Fruit fly (Drosophila melanogaster) whole organism, wandering third instar larva: ENCODE results near the gene Ufd4.
A peak's percentile ranks its signal among the peaks of the same experiment; 100 is the strongest.

ENCODE experiments used
- Abd-B ChIP-seq: fragments of >200 bp; optimal IDR thresholded peaks from 2 replicates; lab custom pipeline; 2017; ENCODE audit warnings: missing biosample characterization, missing genetic modification characterization
- CG32264 ChIP-seq: fragments of 200-800 bp; sonication (Bioruptor generic); optimal IDR thresholded peaks from 2 replicates; lab custom pipeline; 2016; ENCODE audit warnings: missing biosample characterization, missing genetic modification characterization
- CrebA ChIP-seq: fragments of 200-800 bp; sonication (Bioruptor generic); optimal IDR thresholded peaks from 2 replicates; lab custom pipeline; 2016; ENCODE audit warnings: missing biosample characterization, mild to moderate bottlenecking, missing genetic modification characterization, borderline replicate concordance
- Dfd ChIP-seq: fragments of >200 bp; optimal IDR thresholded peaks from 2 replicates; lab custom pipeline; 2017; ENCODE audit warnings: missing biosample characterization, missing genetic modification characterization
- GATAd ChIP-seq: sonication (Bioruptor generic); optimal IDR thresholded peaks from 2 replicates; lab custom pipeline; 2016; ENCODE audit warnings: missing biosample characterization, missing genetic modification characterization
- HLH106 ChIP-seq: fragments of 200-800 bp; optimal IDR thresholded peaks from 3 replicates; lab custom pipeline; 2019; ENCODE audit warnings: missing biosample characterization, mild to moderate bottlenecking, missing genetic modification characterization, moderate library complexity
- Hnf4 ChIP-seq: fragments of 200-800 bp; sonication (Bioruptor generic); optimal IDR thresholded peaks from 2 replicates; lab custom pipeline; 2016; ENCODE audit warnings: missing biosample characterization, mild to moderate bottlenecking, missing genetic modification characterization
- Hr78 ChIP-seq: fragments of >200 bp; optimal IDR thresholded peaks from 2 replicates; lab custom pipeline; 2017; ENCODE audit warnings: missing biosample characterization, missing genetic modification characterization
- Hr83 ChIP-seq: fragments of 200-300 bp; sonication (Bioruptor generic); optimal IDR thresholded peaks from 2 replicates; lab custom pipeline; 2016; ENCODE audit warnings: missing biosample characterization, mild to moderate bottlenecking, missing genetic modification characterization, moderate library complexity; ENCODE audit not compliant: poor library complexity, severe bottlenecking
- Jra ChIP-seq: sonication (Bioruptor generic); optimal IDR thresholded peaks from 2 replicates; lab custom pipeline; 2016; ENCODE audit warnings: missing biosample characterization, missing genetic modification characterization
- Mio ChIP-seq: sonication (Bioruptor generic); optimal IDR thresholded peaks from 2 replicates; lab custom pipeline; 2016; ENCODE audit warnings: missing biosample characterization, missing genetic modification characterization
- N ChIP-seq: fragments of >200 bp; optimal IDR thresholded peaks from 2 replicates; lab custom pipeline; 2018; ENCODE audit warnings: missing biosample characterization, missing external identifiers, missing genetic modification characterization
- OdsH ChIP-seq: fragments of 200-800 bp; sonication (Bioruptor generic); optimal IDR thresholded peaks from 2 replicates; lab custom pipeline; 2016; ENCODE audit warnings: missing biosample characterization, mild to moderate bottlenecking, missing genetic modification characterization
- Rel ChIP-seq, 2 experiments: fragments of 200-800 bp; sonication (Bioruptor generic) in 1 of 2; optimal IDR thresholded peaks; 2 replicates in 1 of 2; 3 replicates in 1 of 2; lab custom pipeline; 2016 to 2019; ENCODE audit warnings: mild to moderate bottlenecking in 2 of 2, missing biosample characterization in 2 of 2, missing genetic modification characterization in 2 of 2, moderate library complexity in 1 of 2
- brk ChIP-seq: fragments of 200-800 bp; sonication (Bioruptor generic); optimal IDR thresholded peaks from 2 replicates; lab custom pipeline; 2016; ENCODE audit warnings: missing biosample characterization, mild to moderate bottlenecking, missing genetic modification characterization
- ey ChIP-seq: fragments of 200-800 bp; sonication (Bioruptor generic); optimal IDR thresholded peaks from 2 replicates; lab custom pipeline; 2016; ENCODE audit warnings: missing biosample characterization, missing genetic modification characterization
- foxo ChIP-seq, 2 experiments: fragments of 200-800 bp; sonication (Bioruptor generic); optimal IDR thresholded peaks; 2 replicates in 1 of 2; 3 replicates in 1 of 2; lab custom pipeline; 2016 to 2017; ENCODE audit warnings: missing biosample characterization in 2 of 2, missing genetic modification characterization in 2 of 2
- fru ChIP-seq: fragments of 200-800 bp; sonication (Bioruptor generic); optimal IDR thresholded peaks from 3 replicates; lab custom pipeline; 2016; ENCODE audit warnings: missing biosample characterization, mild to moderate bottlenecking, missing genetic modification characterization
- h ChIP-seq: fragments of 200-800 bp; sonication (Bioruptor generic); optimal IDR thresholded peaks from 3 replicates; lab custom pipeline; 2016; ENCODE audit warnings: missing biosample characterization, mild to moderate bottlenecking, missing genetic modification characterization
- jim ChIP-seq: fragments of 175-275, 200-325 bp; sonication (Bioruptor generic); optimal IDR thresholded peaks from 2 replicates; lab custom pipeline; 2016; ENCODE audit warnings: missing biosample characterization, mild to moderate bottlenecking, missing genetic modification characterization
- lola ChIP-seq: fragments of >200 bp; optimal IDR thresholded peaks from 2 replicates; lab custom pipeline; 2017; ENCODE audit warnings: missing biosample characterization, missing genetic modification characterization
- pan ChIP-seq: fragments of >200 bp; optimal IDR thresholded peaks from 2 replicates; lab custom pipeline; 2017
- rgr ChIP-seq: fragments of 200-800 bp; sonication (Bioruptor generic); optimal IDR thresholded peaks from 3 replicates; lab custom pipeline; 2016; ENCODE audit warnings: missing biosample characterization, mild to moderate bottlenecking, missing genetic modification characterization
- sage ChIP-seq: fragments of 200-800 bp; sonication (Bioruptor generic); optimal IDR thresholded peaks from 2 replicates; lab custom pipeline; 2016; ENCODE audit warnings: missing biosample characterization, mild to moderate bottlenecking, missing genetic modification characterization
- sv ChIP-seq: fragments of 200-800 bp; sonication (Bioruptor generic); optimal IDR thresholded peaks from 3 replicates; lab custom pipeline; 2016; ENCODE audit warnings: missing biosample characterization, missing genetic modification characterization
- tai ChIP-seq: sonication (Bioruptor generic); optimal IDR thresholded peaks from 2 replicates; lab custom pipeline; 2016; ENCODE audit warnings: missing biosample characterization, missing genetic modification characterization
- usp ChIP-seq: fragments of >200 bp; optimal IDR thresholded peaks from 2 replicates; lab custom pipeline; 2017; ENCODE audit warnings: missing biosample characterization, missing genetic modification characterization
- woc ChIP-seq: sonication (Bioruptor generic); optimal IDR thresholded peaks from 2 replicates; lab custom pipeline; 2016; ENCODE audit warnings: missing biosample characterization, mild to moderate bottlenecking, missing genetic modification characterization

Ufd4 gene

dm6 chr2L:10327790-10328189 lies 35.6 kb upstream of the Ufd4 start, which contains the start of gene RnrL:
Gene RnrL, minus strand, starts transcription at chr2L:10327943.
- TF ChIP-seq brk (GFP tag; lab: Kevin White, UChicago): no peak
- no peak for TF ChIP-seq Abd-B (GFP tag; lab: Kevin White, UChicago)
- TF ChIP-seq CG32264: no peak
- TF ChIP-seq foxo (GFP tag; optimal IDR thresholded peaks at IDR 0.05; lab: Kevin White, UChicago): no peak
- no peak for TF ChIP-seq lola (GFP tag; lab: Kevin White, UChicago)
- TF ChIP-seq Hr78 (GFP tag; lab: Kevin White, UChicago): no peak
- TF ChIP-seq ey (GFP tag; lab: Kevin White, UChicago): no peak
- no peak for TF ChIP-seq sage (GFP tag; lab: Kevin White, UChicago)
- TF ChIP-seq HLH106 (tag; lab: Kevin White, UChicago): no peak
- no peak for TF ChIP-seq usp
- TF ChIP-seq jim (GFP tag; lab: Kevin White, UChicago): no peak
- TF ChIP-seq, all 38 proteins: peak for 0

DNA sequence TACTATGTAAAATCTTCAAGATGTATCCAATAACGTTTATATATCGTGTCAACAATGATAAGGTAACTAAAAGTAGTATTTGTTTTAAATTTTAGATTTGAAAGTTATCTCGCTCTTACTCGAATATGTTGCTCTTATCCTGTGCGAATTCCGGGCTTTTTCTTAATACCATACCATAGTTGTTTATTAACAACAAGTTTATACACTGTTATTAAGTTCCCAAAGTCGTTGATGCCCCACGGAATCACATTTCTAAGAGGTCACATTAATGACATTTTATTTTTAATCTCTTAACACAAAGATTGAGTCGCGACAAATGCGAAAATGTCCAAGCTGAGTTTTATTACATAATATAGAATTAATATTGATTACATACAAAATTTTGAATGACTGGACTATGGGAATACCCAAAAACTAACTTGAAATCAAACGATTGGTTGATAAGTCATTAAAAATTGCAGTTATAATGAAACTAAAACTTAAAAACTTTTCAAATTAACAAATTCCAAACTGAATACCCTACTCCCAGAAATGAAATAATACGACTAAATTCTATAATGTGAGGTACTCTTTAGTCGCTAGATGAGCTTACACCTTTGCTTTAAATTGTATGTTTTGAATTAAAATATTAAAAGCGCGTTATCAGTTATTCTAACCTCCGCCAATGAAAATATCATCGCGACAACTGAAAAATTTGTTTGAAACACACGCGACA lies 30.8 kb upstream of the Ufd4 start, which contains the start of gene CG5381:
TSS of gene CG5381 (minus strand) at position 330 of the 715 bp plus-strand sequence.
- TF ChIP-seq Hnf4: no peak
- TF ChIP-seq Rel (GFP tag; optimal IDR thresholded peaks at IDR 0.05; lab: Kevin White, UChicago): no peak
- TF ChIP-seq Rel (tag; optimal IDR thresholded peaks at IDR 0.05; lab: Kevin White, UChicago): peak; percentile 77
- TF ChIP-seq CrebA: no peak
- no peak for TF ChIP-seq ey (GFP tag; lab: Kevin White, UChicago)
- no peak for TF ChIP-seq foxo (GFP tag; optimal IDR thresholded peaks at IDR 0.05; lab: Kevin White, UChicago)
- TF ChIP-seq sv (GFP tag; lab: Kevin White, UChicago): no peak
- no peak for TF ChIP-seq fru
- no peak for TF ChIP-seq lola (GFP tag; lab: Kevin White, UChicago)

- no peak for TF ChIP-seq rgr (GFP tag; lab: Kevin White, UChicago)
- TF ChIP-seq ey (GFP tag; lab: Kevin White, UChicago): no peak
- no peak for TF ChIP-seq Dfd (GFP tag; lab: Kevin White, UChicago)
- no peak for TF ChIP-seq usp
- TF ChIP-seq GATAd: no peak
- TF ChIP-seq OdsH (GFP tag; lab: Kevin White, UChicago): no peak
- TF ChIP-seq sv (GFP tag; lab: Kevin White, UChicago): no peak
- no peak for TF ChIP-seq jim (GFP tag; lab: Kevin White, UChicago)
- TF ChIP-seq Hr83: no peak
- TF ChIP-seq CG32264: no peak
Measured at dm6 chr2L:10322176-10322575, 30.0 kb upstream of the Ufd4 start, which contains the start of gene CG4995. Gene CG4995, plus strand, starts transcription at chr2L:10322476.

DNA sequence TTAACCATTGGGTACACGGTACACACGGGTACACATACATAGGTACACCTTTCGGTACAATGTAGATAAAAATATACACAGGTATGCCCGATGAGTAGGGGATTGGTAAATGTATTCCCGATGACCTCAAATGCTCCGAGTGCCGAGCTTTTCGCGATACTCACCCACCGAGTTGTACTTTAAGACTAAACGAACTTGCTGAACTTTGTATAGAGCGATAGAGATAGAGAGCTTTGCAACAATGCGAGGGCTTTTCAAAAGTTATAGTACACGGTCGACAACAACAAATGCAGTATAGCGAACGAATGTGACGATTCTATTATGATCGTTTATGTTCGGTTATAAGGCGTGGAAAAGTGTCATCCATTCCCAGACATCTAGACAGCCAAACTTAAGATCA lies 29.4 kb upstream of the Ufd4 start:
- peak; percentile 21 for TF ChIP-seq Rel (GFP tag; optimal IDR thresholded peaks at IDR 0.05; lab: Kevin White, UChicago)
- TF ChIP-seq Rel (tag; optimal IDR thresholded peaks at IDR 0.05; lab: Kevin White, UChicago): no peak
- TF ChIP-seq CrebA: no peak
- no peak for TF ChIP-seq pan
- no peak for TF ChIP-seq N
- TF ChIP-seq CG32264: no peak
- no peak for TF ChIP-seq lola (GFP tag; lab: Kevin White, UChicago)

- TF ChIP-seq h (GFP tag; lab: Kevin White, UChicago) (peak; percentile 11), woc (GFP tag; lab: Kevin White, UChicago) (peak; percentile 10), OdsH (GFP tag; lab: Kevin White, UChicago) (no peak), brk (GFP tag; lab: Kevin White, UChicago) (peak; percentile 10), Mio (no peak), tai (GFP tag; lab: Kevin White, UChicago) (no peak), CG32264 (no peak), Rel (GFP tag; optimal IDR thresholded peaks at IDR 0.05; lab: Kevin White, UChicago) (no peak), Rel (tag; optimal IDR thresholded peaks at IDR 0.05; lab: Kevin White, UChicago) (peak; percentile 69)
Measured at dm6 chr2L:10321036-10321583, 28.9 kb upstream of the Ufd4 start.

- TF ChIP-seq sage (GFP tag; lab: Kevin White, UChicago) (no peak), OdsH (GFP tag; lab: Kevin White, UChicago) (no peak), Jra (GFP tag; lab: Kevin White, UChicago) (no peak), fru (no peak), ey (GFP tag; lab: Kevin White, UChicago) (no peak), woc (GFP tag; lab: Kevin White, UChicago) (no peak)
Measured at dm6 chr2L:10320174-10320775, 28.1 kb upstream of the Ufd4 start.
